Fruit fly (Drosophila melanogaster): ENCODE measurements around the gene Gabat.

Gene Gabat

dm6 chr3L:20004442-20004869, 4.0 kb upstream of the Gabat start (continued):
- no peak for TF ChIP-seq ems (GFP tag; optimal IDR thresholded peaks at IDR 0.05)
- TF ChIP-seq eyg (GFP tag; optimal IDR thresholded peaks at IDR 0.05): no peak
- no peak for TF ChIP-seq Doc2 (GFP tag; IDR thresholded peaks at IDR 0.05)
- no peak for TF ChIP-seq CG10366 (GFP tag; IDR thresholded peaks at IDR 0.05)
- TF ChIP-seq Dfd (GFP tag; optimal IDR thresholded peaks at IDR 0.05): no peak
- TF ChIP-seq Camta (GFP tag; optimal IDR thresholded peaks at IDR 0.05): no peak
- TF ChIP-seq CG1024 (GFP tag; IDR thresholded peaks at IDR 0.05): no peak
- TF ChIP-seq Dek (tag; optimal IDR thresholded peaks at IDR 0.05): no peak
- TF ChIP-seq CG9817 (tag; optimal IDR thresholded peaks at IDR 0.05): no peak
- no peak for TF ChIP-seq HLH3B (GFP tag; IDR thresholded peaks at IDR 0.05)
- no peak for TF ChIP-seq Aef1 (GFP tag; IDR thresholded peaks at IDR 0.05)
- peak; percentile 62; the same call in 1 of the 3 replicates for TF ChIP-seq CG16813 (GFP tag; IDR thresholded peaks at IDR 0.05; ENCODE audit: partially characterized antibody)
- TF ChIP-seq jing (GFP tag; optimal IDR thresholded peaks at IDR 0.05): no peak
- no peak for TF ChIP-seq HLHmδ (GFP tag; optimal IDR thresholded peaks at IDR 0.05)
- TF ChIP-seq H15 (GFP tag; IDR thresholded peaks at IDR 0.05): no peak
- peak; percentile 58 for TF ChIP-seq CG10267 (tag; optimal IDR thresholded peaks at IDR 0.05)
- TF ChIP-seq CG6272 (GFP tag; IDR thresholded peaks at IDR 0.05): no peak
- no peak for TF ChIP-seq CG34224 (GFP tag; IDR thresholded peaks at IDR 0.05; ENCODE audit: partially characterized antibody)
- no peak for TF ChIP-seq CG5245 (GFP tag; optimal IDR thresholded peaks at IDR 0.05)
- no peak for TF ChIP-seq usp (GFP tag; optimal IDR thresholded peaks at IDR 0.05)
- no peak for TF ChIP-seq CG18764 (GFP tag; optimal IDR thresholded peaks at IDR 0.05)
- no peak for TF ChIP-seq CG1832 (GFP tag; optimal IDR thresholded peaks at IDR 0.05)
- TF ChIP-seq bcd (GFP tag; optimal IDR thresholded peaks at IDR 0.05): no peak
- TF ChIP-seq pum (GFP tag; optimal IDR thresholded peaks at IDR 0.05): no peak
- TF ChIP-seq CG31365 (tag; optimal IDR thresholded peaks at IDR 0.05): no peak
- no peak for TF ChIP-seq dm (GFP tag; optimal IDR thresholded peaks at IDR 0.05)
- TF ChIP-seq Usf (GFP tag; optimal IDR thresholded peaks at IDR 0.05): no peak
- no peak for TF ChIP-seq CG4617 (GFP tag; optimal IDR thresholded peaks at IDR 0.05; ENCODE audit: borderline replicate concordance)
- peak; percentile 58; the same call in 1 of the 3 replicates for TF ChIP-seq knrl (GFP tag; IDR thresholded peaks at IDR 0.05; ENCODE audit: partially characterized antibody)
- TF ChIP-seq luna (GFP tag; optimal IDR thresholded peaks at IDR 0.05): no peak
- no peak for TF ChIP-seq tgo (GFP tag; IDR thresholded peaks at IDR 0.05)
- TF ChIP-seq lmd (GFP tag; IDR thresholded peaks at IDR 0.05): no peak
- peak; percentile 56; the same call in 2 of the 3 replicates for TF ChIP-seq ci (GFP tag; IDR thresholded peaks at IDR 0.05)
- TF ChIP-seq CG10147 (GFP tag; optimal IDR thresholded peaks at IDR 0.05): no peak
- peak; percentile 79; the same call in 1 of the 2 replicates for TF ChIP-seq vvl (GFP tag; IDR thresholded peaks at IDR 0.05)
- no peak; the same call in 2 of the 3 replicates for TF ChIP-seq gce (GFP tag; IDR thresholded peaks at IDR 0.05)
- TF ChIP-seq ato (GFP tag; IDR thresholded peaks at IDR 0.05; ENCODE audit: partially characterized antibody): no peak
- peak; percentile 4 for TF ChIP-seq Dp (GFP tag; optimal IDR thresholded peaks at IDR 0.05)
- no peak for TF ChIP-seq salm (tag; optimal IDR thresholded peaks at IDR 0.05)
- TF ChIP-seq YL-1 (GFP tag; optimal IDR thresholded peaks at IDR 0.05): no peak
- TF ChIP-seq CG3163 (GFP tag; optimal IDR thresholded peaks at IDR 0.05): no peak
- no peak for TF ChIP-seq trh (GFP tag; optimal IDR thresholded peaks at IDR 0.05)
- TF ChIP-seq mirr (GFP tag; optimal IDR thresholded peaks at IDR 0.05): peak; percentile 8
- no peak for TF ChIP-seq gro (GFP tag; optimal IDR thresholded peaks at IDR 0.05)
- TF ChIP-seq CG12659 (GFP tag; optimal IDR thresholded peaks at IDR 0.05): peak; percentile 41
- TF ChIP-seq CG6791 (GFP tag; IDR thresholded peaks at IDR 0.05; ENCODE audit: partially characterized antibody): no peak
- TF ChIP-seq CG9215 (GFP tag; IDR thresholded peaks at IDR 0.05): no peak
- peak; percentile 44 for TF ChIP-seq stwl (tag; optimal IDR thresholded peaks at IDR 0.05)
- TF ChIP-seq Mad (GFP tag; optimal IDR thresholded peaks at IDR 0.05): no peak
- no peak for TF ChIP-seq lilli (GFP tag; optimal IDR thresholded peaks at IDR 0.05)
- TF ChIP-seq CG1529 (GFP tag; optimal IDR thresholded peaks at IDR 0.05): no peak
- peak in 1 of 2 experiments; percentile 45 for TF ChIP-seq bsh (GFP tag; optimal IDR thresholded peaks at IDR 0.05)
